Fruit fly (Drosophila melanogaster) whole organism, embryonic: ENCODE data around the gene Gr36c.

Experiments used
- Atf6 ChIP-seq: fragments of 200-800 bp; sonication (Bioruptor generic); IDR thresholded peaks from 2 replicates; pipeline ENCODE4 v1.3.6; 2022; ENCODE audit warnings: missing biosample characterization, missing genetic modification characterization
- Bdp1 ChIP-seq: fragments of 200-800 bp; sonication (Bioruptor generic); optimal IDR thresholded peaks from 3 replicates; lab custom pipeline; 2016; ENCODE audit warnings: missing biosample characterization, missing genetic modification characterization
- Blimp-1 ChIP-seq: fragments of 200-800 bp; sonication (Bioruptor generic); optimal IDR thresholded peaks from 3 replicates; lab custom pipeline; 2018; ENCODE audit warnings: missing biosample characterization, missing genetic modification characterization, mild to moderate bottlenecking, moderate library complexity, missing genetic modification reagents
- BtbVII ChIP-seq: fragments of 200-800 bp; sonication (Bioruptor generic); optimal IDR thresholded peaks from 3 replicates; lab custom pipeline; 2017; ENCODE audit warnings: missing biosample characterization, mild to moderate bottlenecking, missing genetic modification characterization
- Bteb2 ChIP-seq: fragments of 200-800 bp; sonication (Bioruptor generic); optimal IDR thresholded peaks from 2 replicates; lab custom pipeline; 2016; ENCODE audit warnings: missing biosample characterization, missing genetic modification characterization
- CG10543 ChIP-seq: fragments of 200-800 bp; sonication (Bioruptor generic); optimal IDR thresholded peaks from 3 replicates; lab custom pipeline; 2017; ENCODE audit warnings: missing biosample characterization, mild to moderate bottlenecking, missing genetic modification characterization, moderate library complexity
- CG10959 ChIP-seq: fragments of 200-800 bp; sonication (Bioruptor generic); IDR thresholded peaks from 2 replicates; pipeline ENCODE4 v1.3.6; 2022; ENCODE audit warnings: missing biosample characterization, missing genetic modification characterization
- CG11085 ChIP-seq: fragments of 200-800 bp; sonication (Bioruptor generic); IDR thresholded peaks from 2 replicates; pipeline ENCODE4 v1.3.6; 2022; ENCODE audit warnings: missing biosample characterization, missing genetic modification characterization
- CG11398 ChIP-seq: fragments of 200-800 bp; sonication (Bioruptor generic); optimal IDR thresholded peaks from 2 replicates; lab custom pipeline; 2016; ENCODE audit warnings: missing biosample characterization, missing genetic modification characterization
- CG12104 ChIP-seq: fragments of 200-800 bp; sonication (Bioruptor generic); optimal IDR thresholded peaks from 3 replicates; lab custom pipeline; 2016; ENCODE audit warnings: missing biosample characterization, missing genetic modification characterization
- CG13894 ChIP-seq: fragments of 200-800 bp; sonication (Bioruptor generic); optimal IDR thresholded peaks from 3 replicates; lab custom pipeline; 2018; ENCODE audit warnings: missing biosample characterization, mild to moderate bottlenecking, missing genetic modification characterization, moderate library complexity
- CG14441 ChIP-seq: fragments of 200-800 bp; sonication (Bioruptor generic); IDR thresholded peaks from 2 replicates; pipeline ENCODE4 v1.3.6; 2022; ENCODE audit warnings: missing biosample characterization, missing genetic modification characterization
- CG14667 ChIP-seq: fragments of 200-800 bp; sonication (Bioruptor generic); IDR thresholded peaks from 2 replicates; pipeline ENCODE4 v1.3.6; 2022; ENCODE audit warnings: missing biosample characterization, missing genetic modification characterization
- CG15601 ChIP-seq: fragments of 200-800 bp; sonication (Bioruptor generic); optimal IDR thresholded peaks from 3 replicates; lab custom pipeline; 2019; ENCODE audit warnings: missing biosample characterization, mild to moderate bottlenecking, missing genetic modification characterization, moderate library complexity
- CG18262 ChIP-seq: fragments of 200-800 bp; optimal IDR thresholded peaks from 3 replicates; lab custom pipeline; 2019; ENCODE audit warnings: missing biosample characterization, mild to moderate bottlenecking, missing genetic modification characterization, moderate library complexity
- CG18599 ChIP-seq: fragments of 200-800 bp; sonication (Bioruptor generic); optimal IDR thresholded peaks from 3 replicates; lab custom pipeline; 2017; ENCODE audit warnings: missing biosample characterization, missing genetic modification characterization, mild to moderate bottlenecking, moderate library complexity, missing genetic modification reagents
- CG2199 ChIP-seq: fragments of 200-800 bp; sonication (Bioruptor generic); IDR thresholded peaks from 3 replicates; pipeline ENCODE4 v1.3.6; 2022; ENCODE audit warnings: missing biosample characterization, missing genetic modification characterization
- CG2678 ChIP-seq: fragments of 200-800 bp; sonication (Bioruptor generic); optimal IDR thresholded peaks from 3 replicates; lab custom pipeline; 2019; ENCODE audit warnings: missing biosample characterization, mild to moderate bottlenecking, missing genetic modification characterization, moderate library complexity
- CG32772 ChIP-seq: fragments of 200-800 bp; sonication (Bioruptor generic); IDR thresholded peaks from 2 replicates; pipeline ENCODE4 v1.3.6; 2022; ENCODE audit warnings: missing biosample characterization, missing genetic modification characterization
- CG33213 ChIP-seq: fragments of 200-800 bp; sonication (Bioruptor generic); optimal IDR thresholded peaks from 3 replicates; lab custom pipeline; 2016; ENCODE audit warnings: missing biosample characterization, missing genetic modification characterization
- CG3847 ChIP-seq: fragments of 200-800 bp; sonication (Bioruptor generic); IDR thresholded peaks from 2 replicates; pipeline ENCODE4 v1.3.6; 2022; ENCODE audit warnings: missing biosample characterization, missing genetic modification characterization
- CG42726 ChIP-seq: fragments of 200-800 bp; sonication (Bioruptor generic); IDR thresholded peaks from 2 replicates; pipeline ENCODE4 v1.3.6; 2022; ENCODE audit warnings: missing biosample characterization, missing genetic modification characterization; ENCODE audit not compliant: partially characterized antibody
- CG7271 ChIP-seq: fragments of 200-800 bp; sonication (Bioruptor generic); optimal IDR thresholded peaks from 2 replicates; lab custom pipeline; 2018; ENCODE audit warnings: missing biosample characterization, mild to moderate bottlenecking, missing genetic modification characterization, moderate library complexity
- CG9437 ChIP-seq: fragments of 200-800 bp; sonication (Bioruptor generic); optimal IDR thresholded peaks from 2 replicates; lab custom pipeline; 2018; ENCODE audit warnings: missing biosample characterization, mild to moderate bottlenecking, missing genetic modification characterization
- CG9932 ChIP-seq: fragments of 200-800 bp; sonication (Bioruptor generic); IDR thresholded peaks from 2 replicates; pipeline ENCODE4 v1.3.6; 2022; ENCODE audit warnings: missing biosample characterization, missing genetic modification characterization
- Fer3 ChIP-seq: fragments of 200-800 bp; sonication (Bioruptor generic); optimal IDR thresholded peaks from 2 replicates; lab custom pipeline; 2018; ENCODE audit warnings: missing biosample characterization, mild to moderate bottlenecking, missing genetic modification characterization, moderate library complexity
- Gug ChIP-seq: fragments of 200-800 bp; sonication (Bioruptor generic); IDR thresholded peaks from 4 replicates; pipeline ENCODE4 v1.3.6; 2022; ENCODE audit warnings: missing biosample characterization, missing genetic modification characterization
- HmgD ChIP-seq: fragments of 200-800 bp; sonication (Bioruptor generic); optimal IDR thresholded peaks from 3 replicates; lab custom pipeline; 2016; ENCODE audit warnings: missing biosample characterization, missing genetic modification characterization
- Hr51 ChIP-seq, 2 experiments: fragments of 200-800 bp; sonication (Bioruptor generic); optimal IDR thresholded peaks; 2 replicates in 1 of 2; 3 replicates in 1 of 2; lab custom pipeline; 2016 to 2018; ENCODE audit warnings: missing biosample characterization in 2 of 2, missing genetic modification characterization in 2 of 2, mild to moderate bottlenecking in 1 of 2, moderate library complexity in 1 of 2
- Med ChIP-seq: fragments of 200-800 bp; sonication (Bioruptor generic); peaks from one replicate; lab custom pipeline; 2016; ENCODE audit warnings: missing biosample characterization, missing genetic modification characterization, mild to moderate bottlenecking, inconsistent platforms, moderate library complexity
- NFAT ChIP-seq: fragments of 200-800 bp; sonication (Bioruptor generic); IDR thresholded peaks from 2 replicates; pipeline ENCODE4 v1.3.6; 2022; ENCODE audit warnings: missing biosample characterization, missing genetic modification characterization
- NfI ChIP-seq: fragments of 200-800 bp; sonication (Bioruptor generic); optimal IDR thresholded peaks from 3 replicates; lab custom pipeline; 2018; ENCODE audit warnings: missing biosample characterization, mild to moderate bottlenecking, missing genetic modification characterization, moderate library complexity
- Side ChIP-seq: fragments of 200-800 bp; sonication (Bioruptor generic); optimal IDR thresholded peaks from 2 replicates; lab custom pipeline; 2016; ENCODE audit warnings: missing biosample characterization, missing genetic modification characterization
- ara ChIP-seq: fragments of 200-800 bp; sonication (Bioruptor generic); IDR thresholded peaks from 2 replicates; pipeline ENCODE4 v1.3.6; 2022; ENCODE audit warnings: missing biosample characterization, missing genetic modification characterization
- cas ChIP-seq: fragments of 200-800 bp; sonication (Bioruptor generic); IDR thresholded peaks from 2 replicates; pipeline ENCODE4 v1.3.6; 2022; ENCODE audit warnings: missing biosample characterization, missing genetic modification characterization
- eve ChIP-seq, 2 experiments: fragments of >200 bp; optimal IDR thresholded peaks; 2 replicates each; lab custom pipeline; 2017; ENCODE audit warnings: missing biosample characterization in 2 of 2, missing genetic modification characterization in 2 of 2
- gcm2 ChIP-seq: fragments of 200-800 bp; sonication (Bioruptor generic); optimal IDR thresholded peaks from 2 replicates; lab custom pipeline; 2016; ENCODE audit warnings: missing biosample characterization, missing genetic modification characterization
- gem ChIP-seq: fragments of 200-800 bp; sonication (Bioruptor generic); optimal IDR thresholded peaks from 2 replicates; lab custom pipeline; 2019; ENCODE audit warnings: missing biosample characterization, mild to moderate bottlenecking, missing genetic modification characterization, moderate library complexity
- hb ChIP-seq: fragments of 200-800 bp; sonication (Bioruptor generic); IDR thresholded peaks from 3 replicates; pipeline ENCODE4 v1.3.6; 2022; ENCODE audit warnings: missing biosample characterization, missing genetic modification characterization; ENCODE audit not compliant: partially characterized antibody
- ind ChIP-seq: fragments of 200-800 bp; sonication (Bioruptor generic); optimal IDR thresholded peaks from 3 replicates; lab custom pipeline; 2016; ENCODE audit warnings: missing biosample characterization, missing genetic modification characterization
- jigr1 ChIP-seq: fragments of 200-800 bp; sonication (Bioruptor generic); IDR thresholded peaks from 3 replicates; pipeline ENCODE4 v1.3.6; 2022; ENCODE audit warnings: missing biosample characterization, missing genetic modification characterization
- jing ChIP-seq: fragments of 200-800 bp; sonication (Bioruptor generic); optimal IDR thresholded peaks from 2 replicates; lab custom pipeline; 2018; ENCODE audit warnings: missing biosample characterization, mild to moderate bottlenecking, missing genetic modification characterization
- lbe ChIP-seq: fragments of 200-800 bp; sonication (Bioruptor generic); optimal IDR thresholded peaks from 2 replicates; lab custom pipeline; 2016; ENCODE audit warnings: missing biosample characterization, mild to moderate bottlenecking, missing genetic modification characterization
- pzg ChIP-seq: fragments of 200-800 bp; sonication (Bioruptor generic); optimal IDR thresholded peaks from 3 replicates; lab custom pipeline; 2018; ENCODE audit warnings: missing biosample characterization, mild to moderate bottlenecking, missing genetic modification characterization, moderate library complexity
- ranshi ChIP-seq: fragments of 200-800 bp; sonication (Bioruptor generic); IDR thresholded peaks from 2 replicates; pipeline ENCODE4 v1.3.6; 2022; ENCODE audit warnings: missing biosample characterization, missing genetic modification characterization
- row ChIP-seq: fragments of 200-800 bp; sonication (Bioruptor generic); IDR thresholded peaks from 3 replicates; pipeline ENCODE4 v1.3.6; 2022; ENCODE audit warnings: missing biosample characterization, missing genetic modification characterization
- slbo ChIP-seq: fragments of 200-800 bp; sonication (Bioruptor generic); IDR thresholded peaks from 2 replicates; pipeline ENCODE4 v1.3.6; 2022; ENCODE audit warnings: missing biosample characterization, missing genetic modification characterization
- slou ChIP-seq: fragments of 200-800 bp; sonication (Bioruptor generic); optimal IDR thresholded peaks from 3 replicates; lab custom pipeline; 2016; ENCODE audit warnings: missing biosample characterization, missing genetic modification characterization
- sna ChIP-seq: fragments of 200-800 bp; sonication (Bioruptor generic); IDR thresholded peaks from 2 replicates; pipeline ENCODE4 v1.3.6; 2022; ENCODE audit warnings: missing biosample characterization, missing genetic modification characterization; ENCODE audit not compliant: partially characterized antibody
- tll ChIP-seq, 2 experiments: fragments of 200-800 bp in 1 of 2; fragments of >200 bp in 1 of 2; sonication (Bioruptor generic) in 1 of 2; optimal IDR thresholded peaks; 2 replicates each; lab custom pipeline; 2017 to 2019; ENCODE audit warnings: missing biosample characterization in 2 of 2, missing genetic modification characterization in 2 of 2, mild to moderate bottlenecking in 1 of 2, moderate library complexity in 1 of 2

Gr36c gene

DNA sequence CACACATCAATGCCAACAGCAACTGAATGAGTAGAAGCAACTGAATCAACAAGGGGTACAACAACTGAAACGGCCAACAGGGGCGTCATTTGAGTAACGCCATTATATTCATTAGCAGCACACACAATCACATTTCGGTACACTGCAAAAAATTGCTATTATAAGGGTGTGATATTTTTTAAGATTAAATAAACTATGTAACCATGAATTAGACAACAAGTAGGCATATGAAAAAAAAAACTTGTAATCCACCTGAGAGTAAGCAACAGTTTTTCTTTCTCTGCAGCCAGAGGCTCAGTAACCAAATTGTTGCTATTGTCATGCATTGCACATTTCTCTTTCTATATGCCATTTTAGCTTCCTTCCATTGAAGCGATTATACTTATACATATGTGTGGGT lies 23.7 kb downstream of the Gr36c start (continued):
- TF ChIP-seq CG11398 (GFP tag; lab: Kevin White, UChicago) = peak; percentile 26
- TF ChIP-seq ranshi (GFP tag; lab: Robert Waterston, UW) = no peak
- TF ChIP-seq ara = no peak
- TF ChIP-seq cas (GFP tag; lab: Robert Waterston, UW) = 0 out of 2 replicates have a peak, but pooled peaks have one; percentile 17
- TF ChIP-seq CG2678 (tag; lab: Kevin White, UChicago) = peak; percentile 55
- TF ChIP-seq CG14667 (GFP tag; lab: Robert Waterston, UW) = 0 out of 2 replicates have a peak, but pooled peaks have one; percentile 7
- peak in 1 of 2 experiments; percentile 13 for TF ChIP-seq Hr51 (GFP tag; optimal IDR thresholded peaks at IDR 0.05; lab: Kevin White, UChicago)
- no peak for TF ChIP-seq CG18262 (tag; lab: Kevin White, UChicago)
- peak; percentile 11 for TF ChIP-seq ind (GFP tag; lab: Kevin White, UChicago)
- TF ChIP-seq CG14441 (GFP tag; lab: Robert Waterston, UW) = no peak
- TF ChIP-seq CG9437 (GFP tag; lab: Kevin White, UChicago) = no peak
- TF ChIP-seq gem (tag; lab: Kevin White, UChicago) = peak; percentile 55
- TF ChIP-seq CG42726 = no peak
- TF ChIP-seq CG9932 (GFP tag; lab: Robert Waterston, UW) = peak; percentile 26; the same call in 1 of the 2 replicates
- peak; percentile 4 for TF ChIP-seq slou (GFP tag; lab: Kevin White, UChicago)
- no peak for TF ChIP-seq HmgD (GFP tag; lab: Kevin White, UChicago)
- TF ChIP-seq CG33213 (GFP tag; lab: Kevin White, UChicago) = no peak
- TF ChIP-seq gcm2 (GFP tag; lab: Kevin White, UChicago) = no peak
- no peak for TF ChIP-seq CG3847 (GFP tag; lab: Robert Waterston, UW)
- TF ChIP-seq Med (GFP tag; lab: Kevin White, UChicago) = peak; percentile 46
- TF ChIP-seq Gug (GFP tag; lab: Robert Waterston, UW) = 0 out of 4 replicates have a peak, but pooled peaks have one; percentile 24
- TF ChIP-seq NFAT (GFP tag; lab: Robert Waterston, UW) = no peak
- TF ChIP-seq CG7271 = no peak
- no peak for TF ChIP-seq Bteb2 (GFP tag; lab: Kevin White, UChicago)
- TF ChIP-seq NfI = peak; percentile 12
- TF ChIP-seq CG15601 (tag; lab: Kevin White, UChicago) = no peak
- TF ChIP-seq hb (GFP tag; lab: Robert Waterston, UW) = no peak
- no peak for TF ChIP-seq CG12104 (GFP tag; lab: Kevin White, UChicago)
- peak; percentile 40; the same call in 1 of the 2 replicates for TF ChIP-seq slbo (GFP tag; lab: Robert Waterston, UW)
- TF ChIP-seq Side = peak; percentile 9
- TF ChIP-seq jing (GFP tag; lab: Kevin White, UChicago) = no peak
- no peak for TF ChIP-seq CG11085 (GFP tag; lab: Robert Waterston, UW)
- no peak for TF ChIP-seq sna (GFP tag; lab: Robert Waterston, UW)
- peak in 1 of 2 experiments; percentile 40 for TF ChIP-seq eve (GFP tag; optimal IDR thresholded peaks at IDR 0.05; lab: Kevin White, UChicago)
- peak; percentile 57 for TF ChIP-seq row
- TF ChIP-seq pzg (GFP tag; lab: Kevin White, UChicago) = no peak
- TF ChIP-seq tll (GFP tag; optimal IDR thresholded peaks at IDR 0.05; lab: Kevin White, UChicago) = no peak
- no peak for TF ChIP-seq CG10543 (GFP tag; lab: Kevin White, UChicago)
- TF ChIP-seq CG10959 (GFP tag; lab: Robert Waterston, UW) = no peak
- TF ChIP-seq CG18599 (GFP tag; lab: Kevin White, UChicago) = peak; percentile 65
- TF ChIP-seq BtbVII (GFP tag; lab: Kevin White, UChicago) = peak; percentile 22
- TF ChIP-seq Fer3 = peak; percentile 31
- TF ChIP-seq lbe (GFP tag; lab: Kevin White, UChicago) = no peak
- no peak for TF ChIP-seq jigr1
- peak; percentile 26 for TF ChIP-seq Blimp-1 (GFP tag; lab: Kevin White, UChicago)
- no peak for TF ChIP-seq CG13894 (tag; lab: Kevin White, UChicago)
- 0 out of 2 replicates have a peak, but pooled peaks have one; percentile 11 for TF ChIP-seq Atf6 (GFP tag; lab: Robert Waterston, UW)
- peak; percentile 16; the same call in 1 of the 2 replicates for TF ChIP-seq CG32772 (GFP tag; lab: Robert Waterston, UW)
- TF ChIP-seq Bdp1 (GFP tag; lab: Kevin White, UChicago) = no peak
- 0 out of 3 replicates have a peak, but pooled peaks have one; percentile 52 for TF ChIP-seq CG2199
